Worm (Caenorhabditis elegans) whole organism, young adult: ENCODE data around the gene F09F7.6.

Experiments used
- F22D6.2 ChIP-seq: sonication (generic microtip); optimal IDR thresholded peaks from 2 replicates; lab custom pipeline; 2016; ENCODE audit warnings: mild to moderate bottlenecking, missing genetic modification characterization, missing compliant biosample characterization
- F57A8.1 ChIP-seq: fragments of 200-800 bp; sonication (Bioruptor generic); optimal IDR thresholded peaks from 2 replicates; lab custom pipeline; 2018; ENCODE audit warnings: mild to moderate bottlenecking, missing genetic modification characterization, moderate library complexity, missing compliant biosample characterization
- efl-1 ChIP-seq: fragments of 150-350 bp; optimal IDR thresholded peaks from 2 replicates; lab custom pipeline; 2014; ENCODE audit warnings: missing biosample characterization, missing genetic modification reagents, missing genetic modification characterization
- ekl-4 ChIP-seq: fragments of 200-800 bp; sonication (Bioruptor generic); IDR thresholded peaks from 2 replicates; pipeline ENCODE4 v1.3.6; 2022; ENCODE audit warnings: missing genetic modification reagents, missing genetic modification characterization, missing compliant biosample characterization
- somi-1 ChIP-seq: fragments of 200-800 bp; sonication (Bioruptor generic); optimal IDR thresholded peaks from 2 replicates; lab custom pipeline; 2018; ENCODE audit warnings: mild to moderate bottlenecking, missing genetic modification characterization, missing compliant biosample characterization

ce11 chrIII:5503669-5504068 lies 48.3 kb downstream of the F09F7.6 start:
- TF ChIP-seq ekl-4 (GFP tag; lab: Robert Waterston, UW) (no peak), F22D6.2 (no peak), efl-1 (GFP tag; lab: Kevin White, UChicago) (peak; percentile 72), somi-1 (GFP tag; lab: Kevin White, UChicago) (no peak), F57A8.1 (GFP tag; lab: Kevin White, UChicago) (no peak)
